Worm (Caenorhabditis elegans): ENCODE data around the gene dot-1.3.
"Not testable (repeated sequence)": the region's sequence is repeated elsewhere in the genome, so short reads cannot be mapped to it uniquely, and the experiment has no call there.

dot-1.3 gene

DNA sequence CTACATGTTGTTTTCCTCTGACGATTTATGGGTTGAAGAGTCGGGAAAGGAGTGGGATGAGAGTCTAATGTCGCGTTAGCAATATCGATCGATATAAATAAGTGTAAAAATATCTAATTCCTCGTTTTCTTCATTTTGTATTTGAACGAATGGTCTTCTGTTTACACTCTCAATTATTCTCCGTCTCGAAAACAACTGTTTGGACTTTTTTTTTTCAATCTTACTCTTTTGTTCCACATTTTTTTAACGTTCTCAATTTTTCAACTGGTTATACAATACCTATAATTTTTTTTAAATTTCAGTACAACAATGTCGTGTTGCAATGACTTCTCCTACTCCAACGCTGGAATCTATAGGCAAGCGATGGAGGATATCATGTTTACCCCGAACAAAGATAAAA is 18.7 kb upstream of the dot-1.3 start, which contains the start of gene F17A2.13:
F17A2.13 (plus strand) TSS at position 301 of the 400 bp plus-strand sequence.
- TF ChIP-seq dao-5 (tag; optimal IDR thresholded peaks at IDR 0.05) (no peak), him-1 (tag; optimal IDR thresholded peaks at IDR 0.05) (no peak)

DNA sequence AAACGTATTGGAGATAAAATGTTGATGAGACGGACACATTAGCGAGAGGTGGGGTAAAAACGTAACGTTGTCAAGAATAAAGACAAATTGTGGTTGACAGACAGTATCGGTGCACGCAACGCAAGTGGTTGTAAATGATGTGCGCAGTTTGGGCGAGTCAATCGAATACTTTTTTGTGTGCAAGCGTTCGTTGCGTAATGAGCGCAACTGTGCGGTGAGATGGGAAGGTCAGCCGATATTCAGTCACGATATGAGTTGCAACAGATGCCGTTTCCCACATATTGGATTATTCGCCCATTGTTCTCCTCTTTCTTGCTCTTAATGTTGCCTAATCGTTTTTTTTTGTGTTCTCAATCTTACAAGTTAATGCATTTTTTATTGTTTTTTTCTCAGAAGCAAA is 18.1 kb upstream of the dot-1.3 start, which contains the start of gene ceh-40:
ceh-40 (minus strand) TSS at position 41 of the 400 bp plus-strand sequence.
- no peak for TF ChIP-seq dao-5 (tag; optimal IDR thresholded peaks at IDR 0.05)
- no peak for TF ChIP-seq W03F9.2 (tag; optimal IDR thresholded peaks at IDR 0.05)
- no peak for TF ChIP-seq him-1 (tag; optimal IDR thresholded peaks at IDR 0.05)

DNA sequence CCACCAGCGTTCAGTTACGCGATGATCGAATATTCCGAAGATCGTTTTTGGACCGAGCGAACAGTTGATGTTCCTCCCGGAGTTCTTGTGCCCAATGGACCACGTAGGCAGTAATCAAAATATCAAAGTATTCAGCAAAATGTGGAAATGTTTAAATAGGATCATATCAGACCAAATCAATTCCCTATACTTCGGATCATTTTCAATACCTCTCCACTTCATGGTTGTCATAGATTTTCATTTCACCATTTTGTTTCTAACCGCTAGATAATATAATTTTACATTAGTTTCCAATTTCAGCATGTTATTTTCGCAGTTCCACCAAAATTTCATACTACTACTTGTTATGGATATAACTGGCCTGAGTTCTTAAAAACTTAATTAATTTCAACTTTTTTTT is 14.9 kb upstream of the dot-1.3 start:
- TF ChIP-seq dao-5 (tag; optimal IDR thresholded peaks at IDR 0.05) (no peak), him-1 (tag; optimal IDR thresholded peaks at IDR 0.05) (no peak), W03F9.2 (tag; optimal IDR thresholded peaks at IDR 0.05) (no peak)

DNA sequence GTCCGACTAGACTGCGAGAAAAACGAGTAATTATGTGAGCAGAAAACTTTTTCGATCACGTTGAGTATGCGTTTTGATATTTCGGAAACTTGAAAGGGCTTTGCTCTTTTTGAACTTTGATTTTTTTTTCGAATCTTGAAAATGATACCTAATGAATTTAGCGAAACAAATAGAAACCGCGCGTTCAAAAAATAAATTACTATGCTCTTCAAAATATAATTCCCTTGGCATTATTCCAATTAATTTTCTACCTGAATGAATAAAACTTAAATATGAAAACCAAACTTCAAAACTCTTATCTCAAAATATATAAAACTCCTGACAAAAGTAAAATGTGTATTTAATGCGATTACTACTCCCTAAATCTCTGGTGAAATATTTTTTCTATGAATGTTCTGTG is 12.6 kb upstream of the dot-1.3 start, which contains the start of gene xtr-2:
xtr-2 (plus strand) TSS at position 301 of the 400 bp plus-strand sequence.
- TF ChIP-seq dao-5 (tag; optimal IDR thresholded peaks at IDR 0.05) (no peak), W03F9.2 (tag; optimal IDR thresholded peaks at IDR 0.05) (no peak), him-1 (tag; optimal IDR thresholded peaks at IDR 0.05) (no peak)

DNA sequence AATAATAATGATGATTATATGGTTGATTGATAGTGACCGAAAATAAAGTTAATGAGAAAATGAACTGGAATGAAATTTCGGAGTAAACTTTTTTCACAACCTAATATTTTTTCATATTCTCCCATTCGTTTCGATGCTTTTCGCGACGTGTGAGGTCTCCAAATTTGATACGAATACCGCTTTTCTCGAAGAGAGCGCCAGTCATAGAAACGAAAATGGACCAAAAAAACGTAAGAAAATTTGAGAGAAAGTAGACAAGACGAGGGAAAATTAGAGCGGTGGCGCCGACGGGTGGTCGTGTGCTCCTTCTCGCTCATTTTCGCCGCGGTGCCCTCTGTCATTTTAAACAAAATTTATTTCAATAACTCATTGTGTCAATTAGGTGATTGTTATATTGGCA is 11.7 kb upstream of the dot-1.3 start:
- TF ChIP-seq W03F9.2 (tag; optimal IDR thresholded peaks at IDR 0.05) (no peak), dao-5 (tag; optimal IDR thresholded peaks at IDR 0.05) (no peak), him-1 (tag; optimal IDR thresholded peaks at IDR 0.05) (no peak)

DNA sequence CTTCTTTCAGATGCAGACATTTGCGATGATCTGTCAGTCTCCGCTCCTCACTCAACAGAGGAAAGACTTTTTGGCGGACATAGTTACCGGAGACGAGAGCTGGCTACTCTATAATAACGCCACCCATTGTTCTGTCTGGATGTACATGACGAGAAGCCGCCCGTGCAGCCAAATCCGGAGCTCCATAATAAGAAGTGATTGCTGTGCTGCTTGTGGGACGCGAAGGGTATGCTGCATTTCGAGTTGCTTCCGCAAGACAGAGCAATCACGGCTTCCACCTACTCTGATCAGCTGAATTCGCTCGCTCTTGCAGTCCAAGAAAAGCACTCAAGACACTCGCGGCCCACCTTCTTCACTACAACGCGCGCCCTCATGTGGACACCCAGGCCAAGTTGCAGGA is 11.1 kb upstream of the dot-1.3 start:
- TF ChIP-seq him-1 (tag; optimal IDR thresholded peaks at IDR 0.05) (no peak), W03F9.2 (tag; optimal IDR thresholded peaks at IDR 0.05) (no peak), dao-5 (tag; optimal IDR thresholded peaks at IDR 0.05) (no peak)

DNA sequence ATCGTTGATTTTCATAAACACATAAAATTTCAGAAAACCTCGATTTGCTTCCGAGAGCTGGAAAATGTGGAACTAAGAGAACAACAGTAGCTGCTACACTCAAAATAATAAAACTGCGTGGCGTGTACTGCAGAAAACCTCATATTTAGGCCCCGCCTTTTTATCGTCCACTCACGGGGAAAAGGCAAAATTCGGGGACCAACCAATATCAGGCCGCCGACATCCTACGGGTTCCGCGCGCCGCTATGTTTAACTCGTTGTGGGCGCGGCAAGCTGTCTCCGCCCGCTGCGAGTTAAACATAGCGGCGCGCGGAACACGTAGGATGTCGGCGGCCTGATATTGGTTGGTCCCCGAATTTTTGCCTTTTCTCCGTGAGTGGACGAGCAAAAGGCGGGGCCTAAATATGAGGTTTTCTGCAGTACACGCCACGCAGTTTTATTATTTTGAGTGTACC is 5.4 kb upstream of the dot-1.3 start, which contains the start of gene F17A2.16:
F17A2.16 (plus strand) TSS at position 405 of the 455 bp plus-strand sequence.
- TF ChIP-seq W03F9.2, dao-5, him-1 (tag; optimal IDR thresholded peaks at IDR 0.05): not testable (repeated sequence)

DNA sequence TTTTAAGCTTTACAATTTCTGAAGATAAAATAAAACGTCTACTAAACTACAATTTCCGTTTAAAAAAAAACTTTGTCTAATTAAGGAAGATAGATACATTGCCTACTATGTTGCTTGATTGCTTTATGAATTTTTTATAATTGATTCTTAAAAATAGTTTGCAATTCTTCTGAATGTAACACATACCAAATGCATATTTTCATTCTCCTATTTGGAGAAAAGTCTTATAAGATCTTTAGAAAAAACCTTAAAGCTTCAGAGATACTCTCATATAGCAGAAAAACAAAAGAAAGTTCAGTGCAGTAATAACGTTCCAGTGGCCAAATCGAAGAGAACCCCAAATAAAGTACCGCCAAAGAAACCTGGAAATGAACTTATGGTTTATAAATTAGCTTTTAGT is 3.9 kb upstream of the dot-1.3 start, which contains the start of gene phf-32:
phf-32 (plus strand) TSS at position 301 of the 400 bp plus-strand sequence.
- TF ChIP-seq him-1 (tag; optimal IDR thresholded peaks at IDR 0.05) (no peak), dao-5 (tag; optimal IDR thresholded peaks at IDR 0.05) (no peak), W03F9.2 (tag; optimal IDR thresholded peaks at IDR 0.05) (no peak)

DNA sequence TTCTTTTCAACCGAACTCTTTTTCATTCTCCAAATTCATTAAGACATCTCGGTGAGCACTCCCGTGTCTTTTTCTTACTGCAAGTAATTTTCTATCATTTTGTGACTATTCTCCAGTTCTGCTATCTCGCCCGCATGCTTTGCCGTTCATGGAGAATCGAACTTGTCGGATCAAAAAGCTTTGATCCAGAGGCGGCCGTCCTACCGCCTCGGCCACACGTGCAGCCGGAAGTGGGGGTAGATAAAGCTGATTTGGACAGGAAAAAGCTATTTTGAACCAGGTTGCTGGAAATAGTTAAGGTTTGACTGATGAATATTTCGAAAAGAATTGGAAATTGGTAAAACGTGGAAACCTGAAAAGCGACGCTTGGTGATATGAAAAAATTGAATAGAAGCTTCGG is 1.6 kb upstream of the dot-1.3 start:
- TF ChIP-seq W03F9.2 (tag; optimal IDR thresholded peaks at IDR 0.05) (no peak), dao-5 (tag; optimal IDR thresholded peaks at IDR 0.05) (no peak), him-1 (tag; optimal IDR thresholded peaks at IDR 0.05) (no peak)

DNA sequence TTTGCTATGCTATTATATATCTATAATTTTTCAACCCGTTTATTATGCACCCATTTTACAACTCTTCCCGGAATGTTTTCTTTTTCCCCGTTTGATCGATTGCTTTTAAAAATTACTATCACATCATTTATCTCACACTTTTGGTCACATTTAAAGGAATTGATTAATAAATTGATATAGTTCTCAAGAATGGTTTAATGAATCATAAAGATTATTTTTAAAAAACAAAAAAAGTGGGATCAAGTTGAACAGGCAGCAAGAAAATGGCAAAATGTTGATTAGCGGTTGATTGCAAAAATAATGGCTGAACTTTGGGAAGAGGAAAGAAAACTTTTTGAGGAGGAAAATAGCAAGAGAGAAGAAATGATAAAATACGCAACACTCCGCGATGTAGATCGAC is 2.8 kb downstream of the dot-1.3 start, which contains the start of gene W06D11.5:
W06D11.5 (plus strand) TSS at position 301 of the 400 bp plus-strand sequence.
- TF ChIP-seq dao-5 (tag; optimal IDR thresholded peaks at IDR 0.05) (no peak), him-1 (tag; optimal IDR thresholded peaks at IDR 0.05) (no peak), W03F9.2 (tag; optimal IDR thresholded peaks at IDR 0.05) (no peak)

DNA sequence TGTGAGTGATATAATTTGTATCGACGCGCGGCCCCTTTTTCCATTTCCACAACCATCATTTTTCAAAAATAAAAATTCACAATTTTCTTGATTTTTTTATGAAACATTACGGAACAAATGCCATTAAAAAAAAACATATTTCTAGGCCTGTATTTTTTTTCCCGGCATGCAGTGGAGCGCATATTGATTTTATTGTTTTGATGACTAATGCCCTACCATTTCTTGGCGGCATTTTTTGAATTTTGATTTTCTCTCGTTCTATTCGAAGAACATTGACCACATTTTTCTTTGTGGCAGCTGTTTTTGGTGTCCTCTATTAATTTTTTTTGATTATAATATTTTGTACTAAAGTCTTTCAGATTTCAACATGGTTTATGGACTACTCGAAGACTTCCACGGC is 4.3 kb downstream of the dot-1.3 start, which contains the start of gene W06D11.3:
W06D11.3 (plus strand) TSS at position 360 of the 400 bp plus-strand sequence.
- no peak for TF ChIP-seq him-1 (tag; optimal IDR thresholded peaks at IDR 0.05)
- no peak for TF ChIP-seq dao-5 (tag; optimal IDR thresholded peaks at IDR 0.05)
- no peak for TF ChIP-seq W03F9.2 (tag; optimal IDR thresholded peaks at IDR 0.05)

DNA sequence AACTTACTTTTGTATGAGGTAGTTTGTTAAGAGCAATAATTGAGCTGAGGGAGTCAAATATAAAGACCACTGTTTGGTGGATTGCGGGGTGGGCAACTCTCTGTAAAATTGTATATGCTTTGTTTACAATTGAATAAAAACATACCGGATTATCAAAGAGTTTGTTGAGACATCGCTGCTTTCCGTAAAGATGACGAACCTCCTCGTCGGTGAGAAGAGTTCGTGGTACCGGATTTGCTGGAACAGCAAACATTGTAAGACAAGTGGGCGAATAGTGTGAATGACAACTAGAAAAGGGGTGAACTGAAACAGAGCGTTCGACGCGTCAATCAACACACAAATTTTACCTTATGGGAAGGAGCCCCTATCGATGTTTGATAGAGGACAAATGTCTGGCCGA is 6.3 kb downstream of the dot-1.3 start, which contains the start of gene W06D11.2:
W06D11.2 (minus strand) TSS at position 339 of the 400 bp plus-strand sequence.
- TF ChIP-seq W03F9.2 (tag; optimal IDR thresholded peaks at IDR 0.05) (no peak), him-1 (tag; optimal IDR thresholded peaks at IDR 0.05) (no peak), dao-5 (tag; optimal IDR thresholded peaks at IDR 0.05) (no peak)

DNA sequence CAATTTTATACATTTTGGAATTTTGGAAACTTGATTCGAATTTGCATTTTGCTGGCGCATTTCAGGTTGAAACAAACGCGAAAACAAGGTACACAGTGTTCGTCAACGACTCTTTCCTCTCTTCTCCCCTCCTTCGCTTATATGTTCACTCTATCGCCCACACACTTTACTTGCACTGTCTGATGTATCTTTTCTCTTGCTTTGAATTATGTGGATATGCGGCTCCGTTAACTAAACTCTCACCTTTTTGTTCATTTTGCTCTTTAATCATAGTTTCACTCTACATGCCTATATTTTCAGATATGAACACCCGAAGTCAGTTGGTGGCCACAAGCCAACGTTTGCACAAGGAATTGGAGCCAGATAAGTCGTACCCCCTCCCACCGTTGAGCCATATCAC is 8.4 kb downstream of the dot-1.3 start, which contains the start of gene W06D11.1:
W06D11.1 (plus strand) TSS at position 301 of the 400 bp plus-strand sequence.
- TF ChIP-seq dao-5 (tag; optimal IDR thresholded peaks at IDR 0.05) (no peak), W03F9.2 (tag; optimal IDR thresholded peaks at IDR 0.05) (no peak), him-1 (tag; optimal IDR thresholded peaks at IDR 0.05) (no peak)

DNA sequence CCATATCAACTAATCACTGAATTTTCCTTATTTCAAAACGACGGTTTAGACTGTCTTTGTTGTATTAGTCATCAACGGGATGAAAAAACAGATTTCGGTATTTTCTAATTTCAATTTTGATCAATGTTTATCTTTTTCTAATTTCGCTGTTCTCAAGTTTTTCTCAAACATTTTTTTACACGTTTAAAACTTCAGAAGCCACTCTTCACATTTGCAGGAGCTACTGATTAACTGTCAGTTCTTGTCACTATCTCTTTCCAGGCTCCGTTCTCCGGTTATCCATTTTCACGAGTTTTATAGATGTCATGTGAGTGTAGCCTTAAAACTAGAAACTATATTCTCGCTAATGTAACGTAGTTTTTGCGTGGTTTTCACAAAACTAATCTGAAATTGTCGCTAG is 12.1 kb downstream of the dot-1.3 start, which contains the start of gene C04B4.4:
C04B4.4 (plus strand) TSS at position 301 of the 400 bp plus-strand sequence.
- TF ChIP-seq dao-5 (tag; optimal IDR thresholded peaks at IDR 0.05), result no peak
- no peak for TF ChIP-seq him-1 (tag; optimal IDR thresholded peaks at IDR 0.05)
- TF ChIP-seq W03F9.2 (tag; optimal IDR thresholded peaks at IDR 0.05), result no peak

Data from whole organism, L4/young adult.